Worm (Caenorhabditis elegans): ENCODE results near the gene K01C8.2.
A peak's percentile ranks its signal among the peaks of the same experiment; 100 is the strongest.

K01C8.2 gene

DNA sequence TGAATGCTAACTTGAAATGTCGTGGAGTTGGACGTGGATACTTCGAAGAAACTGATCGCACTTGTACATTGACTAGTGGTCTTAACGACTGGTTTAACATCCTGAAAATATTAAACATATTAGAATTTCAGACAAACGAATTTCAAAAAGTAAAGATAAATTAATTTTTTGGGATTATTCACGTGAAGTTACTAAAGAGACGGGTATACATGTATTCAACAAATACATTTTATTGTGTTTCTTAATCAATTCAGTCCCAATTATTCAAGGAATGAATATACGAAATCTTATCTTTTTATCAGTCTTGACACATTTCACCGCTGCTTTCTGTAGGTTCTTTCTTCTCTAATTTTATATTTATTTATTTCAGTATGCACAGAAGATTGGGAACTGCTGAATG lies 9.2 kb upstream of the K01C8.2 start, which contains the start of the genes mrpl-10 and clec-142:
Gene mrpl-10 (minus strand): TSS at position 101 of the 400 bp plus-strand sequence.
Gene clec-142 (plus strand): TSS at position 264 of the 400 bp plus-strand sequence.
- TF ChIP-seq ceh-2 (tag; optimal IDR thresholded peaks at IDR 0.05) (no peak), dmd-4 (tag; optimal IDR thresholded peaks at IDR 0.05; ENCODE audit: borderline replicate concordance) (no peak), pros-1 (tag; optimal IDR thresholded peaks at IDR 0.05) (no peak), ceh-19 (GFP tag; optimal IDR thresholded peaks at IDR 0.05) (no peak), T23F11.4 (GFP tag; optimal IDR thresholded peaks at IDR 0.05) (no peak), sdc-2 (tag; optimal IDR thresholded peaks at IDR 0.05) (no peak), ceh-22 (tag; optimal IDR thresholded peaks at IDR 0.05) (no peak)

DNA sequence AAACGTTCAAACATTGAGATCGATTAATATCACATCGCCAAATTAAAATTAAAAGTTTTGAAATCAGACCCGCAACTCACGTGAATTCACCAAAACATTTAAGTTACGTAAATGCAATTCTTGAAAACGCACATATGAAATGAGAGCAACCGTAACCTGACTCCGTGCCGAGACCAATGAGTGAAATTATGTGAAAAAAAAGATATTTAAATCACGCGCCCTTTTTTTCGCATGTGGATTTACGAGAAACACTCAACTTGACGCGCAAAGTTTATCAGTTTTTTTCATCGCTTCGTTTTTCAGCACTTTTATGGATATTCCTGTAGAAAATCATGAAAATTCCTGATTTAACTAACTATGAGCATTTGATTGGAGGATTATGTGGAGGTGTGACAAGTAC lies 6.8 kb upstream of the K01C8.2 start, which contains the start of the genes gei-14 and slc-25A32:
Gene gei-14 (minus strand): TSS at position 175 of the 400 bp plus-strand sequence.
Gene slc-25A32 (plus strand): TSS at position 242 of the 400 bp plus-strand sequence.
- no peak for TF ChIP-seq elt-4 (tag; optimal IDR thresholded peaks at IDR 0.05)
- no peak for TF ChIP-seq ceh-2 (tag; optimal IDR thresholded peaks at IDR 0.05)
- TF ChIP-seq nfya-1 (tag; optimal IDR thresholded peaks at IDR 0.05) = peak; percentile 6
- TF ChIP-seq elt-2 (tag; optimal IDR thresholded peaks at IDR 0.05) = peak; percentile 6
- TF ChIP-seq hlh-30 (tag; optimal IDR thresholded peaks at IDR 0.05; ENCODE audit: insufficient read depth) = peak; percentile 17
- no peak for TF ChIP-seq ztf-16 (tag; optimal IDR thresholded peaks at IDR 0.05)
- TF ChIP-seq unc-3 (GFP tag; conservative IDR thresholded peaks at IDR 0.05) = no peak
- no peak for TF ChIP-seq unc-3 (tag; optimal IDR thresholded peaks at IDR 0.05)
- TF ChIP-seq ceh-24 (tag; optimal IDR thresholded peaks at IDR 0.05) = no peak
- TF ChIP-seq ceh-34 (tag; optimal IDR thresholded peaks at IDR 0.05) = no peak
- TF ChIP-seq Y22D7AL.16 (tag; optimal IDR thresholded peaks at IDR 0.05) = no peak
- TF ChIP-seq pha-4 (tag; optimal IDR thresholded peaks at IDR 0.05) = no peak
- no peak for TF ChIP-seq hlh-6 (tag; optimal IDR thresholded peaks at IDR 0.05)
- no peak for TF ChIP-seq pag-3 (tag; optimal IDR thresholded peaks at IDR 0.05; ENCODE audit: borderline replicate concordance)
- TF ChIP-seq ref-2 (tag; optimal IDR thresholded peaks at IDR 0.05) = no peak

DNA sequence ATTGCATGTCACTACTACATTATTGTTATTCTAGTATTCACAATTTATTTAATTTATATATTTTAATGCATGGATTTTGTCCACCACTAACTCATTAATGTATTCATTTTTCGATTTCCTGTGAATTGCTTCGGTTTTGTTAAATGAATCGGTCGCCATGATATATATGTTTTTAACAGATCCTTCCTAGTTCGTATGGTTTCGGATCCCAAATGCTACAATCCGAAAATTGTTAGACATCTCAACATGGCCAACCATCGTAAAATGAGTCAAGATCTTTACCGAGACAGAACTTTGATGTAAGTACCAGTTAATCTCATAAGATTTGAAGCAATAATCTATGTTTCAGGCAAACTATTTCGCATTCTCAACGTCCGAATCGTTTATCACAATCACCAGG lies 3.8 kb upstream of the K01C8.2 start:
- TF ChIP-seq npax-4 (tag; optimal IDR thresholded peaks at IDR 0.05) (no peak), ceh-6 (GFP tag; optimal IDR thresholded peaks at IDR 0.05) (no peak), pax-1 (tag; optimal IDR thresholded peaks at IDR 0.05) (no peak), elt-2 (tag; optimal IDR thresholded peaks at IDR 0.05) (no peak), ceh-22 (tag; optimal IDR thresholded peaks at IDR 0.05) (no peak), ceh-18 (tag; optimal IDR thresholded peaks at IDR 0.05) (no peak), tbx-7 (tag; optimal IDR thresholded peaks at IDR 0.05) (no peak), unc-86 (tag; optimal IDR thresholded peaks at IDR 0.05) (no peak), ztf-16 (tag; optimal IDR thresholded peaks at IDR 0.05) (no peak), K09A11.1 (tag; optimal IDR thresholded peaks at IDR 0.05; ENCODE audit: insufficient read depth) (no peak), sdc-2 (tag; optimal IDR thresholded peaks at IDR 0.05) (no peak), hlh-8 (tag; optimal IDR thresholded peaks at IDR 0.05) (no peak)

DNA sequence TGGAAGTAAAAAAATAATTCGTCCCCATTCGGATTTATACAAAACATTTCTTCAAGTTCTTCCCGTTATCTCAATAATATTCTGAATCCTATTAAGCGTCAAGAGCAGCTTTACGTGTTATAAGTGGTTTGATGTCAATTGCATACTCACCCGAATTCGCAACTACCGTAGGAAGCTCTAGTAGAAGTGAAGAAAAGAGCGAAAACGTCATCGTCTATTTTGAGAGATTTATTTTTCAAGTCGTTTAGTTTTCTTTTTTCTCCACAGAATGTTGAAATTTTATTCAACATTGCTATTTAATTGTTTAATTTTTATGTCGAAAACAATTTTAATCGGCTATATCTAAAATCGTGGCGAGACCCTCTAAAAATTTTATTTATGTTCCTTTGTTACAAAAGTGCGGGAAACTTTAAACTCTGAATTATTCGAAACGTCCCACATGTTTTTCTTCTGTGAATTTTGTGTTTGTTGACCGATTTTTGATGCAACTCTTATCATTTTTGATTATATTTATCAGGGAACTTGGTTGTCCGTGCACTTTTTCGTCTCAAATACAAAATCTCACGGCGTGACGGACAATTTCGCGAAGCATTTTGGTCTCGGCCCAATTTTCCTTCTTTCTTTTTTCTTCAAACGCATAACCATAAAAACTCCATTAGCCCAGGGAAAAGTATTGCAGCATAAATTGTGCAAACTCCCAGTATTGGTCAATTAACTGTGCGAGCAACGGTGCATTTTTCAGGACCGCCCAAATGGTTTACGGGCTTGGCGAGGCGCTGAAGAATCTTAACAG lies 800 bp upstream of the K01C8.2 start, which contains the start of gene tdc-1:
Gene tdc-1 (plus strand): TSS at position 743 of the 793 bp plus-strand sequence.
- TF ChIP-seq fax-1 (tag; optimal IDR thresholded peaks at IDR 0.05) (no peak), ceh-24 (tag; optimal IDR thresholded peaks at IDR 0.05) (no peak), pag-3 (tag; optimal IDR thresholded peaks at IDR 0.05; ENCODE audit: borderline replicate concordance) (no peak), dve-1 (tag; optimal IDR thresholded peaks at IDR 0.05) (no peak), ceh-45 (GFP tag; IDR thresholded peaks at IDR 0.05) (no peak), unc-86 (tag; optimal IDR thresholded peaks at IDR 0.05) (no peak), elt-2 (tag; optimal IDR thresholded peaks at IDR 0.05) (peak; percentile 3)

DNA sequence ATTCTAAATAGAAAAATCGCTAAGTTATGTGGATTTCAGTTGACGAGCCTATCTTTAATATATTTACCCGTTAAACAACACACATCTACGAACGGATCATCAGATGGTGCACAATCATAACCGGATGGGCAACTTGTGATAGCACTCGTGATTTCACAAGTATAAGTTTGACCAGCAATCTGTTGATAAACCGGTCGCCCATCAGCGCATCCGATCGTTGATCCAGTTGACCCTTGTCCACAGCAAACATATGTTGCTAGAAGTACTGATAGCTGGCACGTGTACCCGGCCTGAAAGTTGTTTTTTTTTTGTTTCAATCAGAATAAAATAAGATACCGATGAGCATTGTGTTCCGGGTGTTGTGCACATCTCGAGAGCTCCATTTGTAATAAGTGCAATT lies 1.6 kb downstream of the K01C8.2 start:
- TF ChIP-seq fkh-6 (tag; optimal IDR thresholded peaks at IDR 0.05) (no peak), syd-9 (tag; optimal IDR thresholded peaks at IDR 0.05) (no peak), eyg-1 (tag; optimal IDR thresholded peaks at IDR 0.05) (no peak), pag-3 (tag; optimal IDR thresholded peaks at IDR 0.05; ENCODE audit: borderline replicate concordance) (no peak)

Data from whole organism, late embryonic.